Worm (Caenorhabditis elegans): Measurements from ENCODE around the gene fbxa-190.

DNA sequence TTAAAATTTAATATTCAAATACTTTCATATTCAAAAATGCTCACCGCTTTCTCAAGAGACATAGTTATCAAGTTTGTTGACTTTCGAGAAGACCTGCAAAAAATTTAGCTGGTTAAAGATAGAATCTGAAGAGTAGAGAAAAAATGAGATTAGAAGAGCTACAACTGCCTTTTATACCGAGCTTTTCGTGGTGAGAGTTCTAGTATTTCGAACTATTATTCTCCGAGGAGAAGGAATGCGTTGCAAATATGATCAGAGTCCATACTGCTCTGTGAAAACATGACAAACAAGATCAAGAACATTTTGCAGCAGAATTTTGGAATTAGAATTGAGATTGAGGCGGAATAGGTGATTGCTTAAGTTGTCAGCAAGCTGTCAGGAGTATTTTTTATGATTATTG, 11.2 kb upstream of the fbxa-190 start, which contains the start of gene F56C3.4:
- TF ChIP-seq ceh-13 (GFP tag; optimal IDR thresholded peaks at IDR 0.05): no peak
- no peak for TF ChIP-seq ama-1 (optimal IDR thresholded peaks at IDR 0.05)
- TF ChIP-seq tbx-11 (GFP tag; IDR thresholded peaks at IDR 0.05): no peak
- TF ChIP-seq flt-1 (GFP tag; IDR thresholded peaks at IDR 0.05): no peak
- no peak for TF ChIP-seq F13C5.2 (tag; optimal IDR thresholded peaks at IDR 0.05)

Measured in whole organism, early embryonic.